Worm (Caenorhabditis elegans) whole organism, young adult: ENCODE results near the gene F59A7.12.

Experiments
- D2030.7 ChIP-seq: fragments of 200-800 bp; sonication (Bioruptor generic); IDR thresholded peaks from 2 replicates; pipeline ENCODE4 v1.3.6; 2022; ENCODE audit warnings: missing genetic modification reagents, missing genetic modification characterization, missing compliant biosample characterization
- F39B2.1 ChIP-seq: fragments of 200-800 bp; sonication (Bioruptor generic); IDR thresholded peaks from 2 replicates; pipeline ENCODE4 v1.3.6; 2022; ENCODE audit warnings: missing genetic modification reagents, missing genetic modification characterization, missing compliant biosample characterization
- T26A5.8 ChIP-seq: sonication (generic microtip); optimal IDR thresholded peaks from 2 replicates; lab custom pipeline; 2016; ENCODE audit warnings: missing genetic modification characterization, missing compliant biosample characterization
- Y53G8AR.9 ChIP-seq: fragments of 200-800 bp; sonication (Bioruptor generic); conservative IDR thresholded peaks from 2 replicates; pipeline ENCODE4 v1.3.6; 2022; ENCODE audit warnings: missing genetic modification reagents, missing genetic modification characterization, missing compliant biosample characterization
- Y67H2A.10 ChIP-seq: fragments of 200-800 bp; sonication (Bioruptor generic); conservative IDR thresholded peaks from 2 replicates; pipeline ENCODE4 v1.3.6; 2022; ENCODE audit warnings: missing genetic modification reagents, missing genetic modification characterization, missing compliant biosample characterization
- fkh-3 ChIP-seq: sonication (generic microtip); optimal IDR thresholded peaks from 2 replicates; lab custom pipeline; 2016; ENCODE audit warnings: mild to moderate bottlenecking, missing genetic modification characterization, missing compliant biosample characterization
- hlh-26 ChIP-seq: fragments of 200-800 bp; sonication (Bioruptor generic); conservative IDR thresholded peaks from 2 replicates; pipeline ENCODE4 v1.3.6; 2022; ENCODE audit warnings: missing genetic modification reagents, missing genetic modification characterization, missing compliant biosample characterization
- lin-35 ChIP-seq, 3 experiments: fragments of 150-350 bp in 2 of 3; sonication (generic microtip) in 1 of 3; optimal IDR thresholded peaks; 2 replicates each; lab custom pipeline; 2014 to 2018; ENCODE audit warnings: missing biosample characterization in 3 of 3, missing genetic modification characterization in 3 of 3, missing genetic modification reagents in 3 of 3
- mel-28 ChIP-seq: sonication (generic microtip); optimal IDR thresholded peaks from 2 replicates; lab custom pipeline; 2016; ENCODE audit warnings: borderline replicate concordance, mild to moderate bottlenecking, missing genetic modification characterization, missing compliant biosample characterization
- nfyb-1 ChIP-seq: fragments of 200-800 bp; sonication (Bioruptor generic); IDR thresholded peaks from 2 replicates; pipeline ENCODE4 v1.3.6; 2022; ENCODE audit warnings: missing genetic modification reagents, missing genetic modification characterization, missing compliant biosample characterization
- snpc-1.1 ChIP-seq: sonication (generic microtip); optimal IDR thresholded peaks from 2 replicates; lab custom pipeline; 2017; ENCODE audit warnings: missing genetic modification characterization, mild to moderate bottlenecking, missing compliant biosample characterization, antibody characterized with exemption, moderate library complexity, missing genotype, missing genetic modification reagents; ENCODE audit not compliant: insufficient read depth
- snpc-1.3 ChIP-seq: sonication (generic microtip); optimal IDR thresholded peaks from 2 replicates; lab custom pipeline; 2017; ENCODE audit warnings: missing genetic modification characterization, mild to moderate bottlenecking, missing compliant biosample characterization, antibody characterized with exemption, moderate library complexity, missing genotype, missing genetic modification reagents; ENCODE audit not compliant: insufficient read depth
- snpc-4 ChIP-seq, 5 experiments: fragments of 150-350 bp in 1 of 5; sonication (generic microtip) in 4 of 5; optimal IDR thresholded peaks; 2 replicates each; lab custom pipeline; 2014 to 2018; ENCODE audit warnings: missing genetic modification characterization in 5 of 5, missing biosample characterization in 3 of 5, antibody characterized with exemption in 2 of 5, mild to moderate bottlenecking in 2 of 5, missing compliant biosample characterization in 2 of 5, missing genotype in 2 of 5, moderate library complexity in 2 of 5, missing genetic modification reagents in 1 of 5
- ztf-3 ChIP-seq: fragments of 200-800 bp; sonication (Bioruptor generic); optimal IDR thresholded peaks from 2 replicates; lab custom pipeline; 2018; ENCODE audit warnings: mild to moderate bottlenecking, missing genetic modification characterization, missing compliant biosample characterization

DNA sequence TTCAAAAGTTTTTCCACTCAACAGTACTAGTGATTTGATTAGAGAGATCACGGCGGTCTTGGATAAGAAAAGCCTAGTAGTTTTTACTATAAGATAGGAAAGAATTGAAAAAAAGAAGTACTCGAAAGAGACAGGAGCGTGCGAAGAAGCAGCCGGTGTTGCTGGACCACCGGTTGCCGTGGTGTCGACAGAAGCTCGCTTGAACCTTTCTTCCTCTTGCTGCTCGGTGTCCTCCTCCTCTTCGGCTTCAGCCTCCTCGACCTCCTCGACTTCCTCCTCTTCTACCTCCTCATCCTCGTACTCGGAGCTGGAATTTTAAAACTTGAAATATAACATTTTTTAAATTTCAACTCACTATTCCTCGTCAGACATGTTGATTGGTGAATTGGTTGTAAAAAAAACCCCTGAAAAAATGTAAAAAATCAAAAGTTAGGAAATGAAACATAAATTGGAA, 37.4 kb upstream of the F59A7.12 start, which contains the start of gene tnt-4:
- TF ChIP-seq snpc-4 (GFP tag; optimal IDR thresholded peaks at IDR 0.05; lab: Kevin White, UChicago): no peak
- TF ChIP-seq snpc-4 (tag; optimal IDR thresholded peaks at IDR 0.05; lab: Kevin White, UChicago): no peak
- no peak for TF ChIP-seq nfyb-1
- TF ChIP-seq hlh-26 (GFP tag; lab: Robert Waterston, UW): no peak
- no peak for TF ChIP-seq T26A5.8 (tag; lab: Kevin White, UChicago)
- TF ChIP-seq snpc-1.1 (tag; lab: Kevin White, UChicago): no peak
- no peak for TF ChIP-seq Y53G8AR.9
- TF ChIP-seq F39B2.1: no peak
- no peak for TF ChIP-seq ztf-3 (GFP tag; lab: Kevin White, UChicago)
- TF ChIP-seq D2030.7 (GFP tag; lab: Robert Waterston, UW): no peak
- no peak for TF ChIP-seq lin-35 (GFP tag; optimal IDR thresholded peaks at IDR 0.05; lab: Kevin White, UChicago)
- no peak for TF ChIP-seq Y67H2A.10 (GFP tag; lab: Robert Waterston, UW)
- no peak for TF ChIP-seq fkh-3 (tag; lab: Kevin White, UChicago)
- no peak for TF ChIP-seq mel-28 (tag; lab: Kevin White, UChicago)
- TF ChIP-seq snpc-1.3 (tag; lab: Kevin White, UChicago): no peak
